Fruit fly (Drosophila melanogaster) whole organism, embryonic: ENCODE data around the gene CG34026.
A peak's percentile ranks its signal among the peaks of the same experiment; 100 is the strongest.

Experiments used
- CG10431 ChIP-seq: fragments of 200-800 bp; sonication (Bioruptor generic); optimal IDR thresholded peaks from 3 replicates; lab custom pipeline; 2018; ENCODE audit warnings: missing biosample characterization, mild to moderate bottlenecking, missing genetic modification characterization
- CG11695 ChIP-seq: fragments of 200-800 bp; sonication (Bioruptor generic); IDR thresholded peaks from 3 replicates; pipeline ENCODE4 v1.3.6; 2022; ENCODE audit warnings: missing biosample characterization, missing genetic modification characterization
- CG12071 ChIP-seq: fragments of 200-800 bp; sonication (Bioruptor generic); optimal IDR thresholded peaks from 3 replicates; lab custom pipeline; 2018; ENCODE audit warnings: missing biosample characterization, mild to moderate bottlenecking, missing genetic modification characterization
- CG12744 ChIP-seq: fragments of 200-800 bp; sonication (Bioruptor generic); optimal IDR thresholded peaks from 2 replicates; lab custom pipeline; 2016; ENCODE audit warnings: missing biosample characterization, missing genetic modification characterization
- CG13894 ChIP-seq: fragments of 200-800 bp; sonication (Bioruptor generic); optimal IDR thresholded peaks from 3 replicates; lab custom pipeline; 2018; ENCODE audit warnings: missing biosample characterization, mild to moderate bottlenecking, missing genetic modification characterization, moderate library complexity
- CG14965 ChIP-seq: fragments of 200-800 bp; sonication (Bioruptor generic); optimal IDR thresholded peaks from 2 replicates; lab custom pipeline; 2016; ENCODE audit warnings: missing biosample characterization, missing genetic modification characterization, borderline replicate concordance
- CG15011 ChIP-seq: fragments of 200-800 bp; sonication (Bioruptor generic); optimal IDR thresholded peaks from 3 replicates; lab custom pipeline; 2018; ENCODE audit warnings: missing biosample characterization, mild to moderate bottlenecking, missing genetic modification characterization
- CG15269 ChIP-seq: fragments of 200-800 bp; sonication (Bioruptor generic); optimal IDR thresholded peaks from 2 replicates; lab custom pipeline; 2018; ENCODE audit warnings: missing biosample characterization, mild to moderate bottlenecking, missing genetic modification characterization, moderate library complexity
- CG15514 ChIP-seq: fragments of 200-800 bp; sonication (Bioruptor generic); optimal IDR thresholded peaks from 3 replicates; lab custom pipeline; 2017; ENCODE audit warnings: missing biosample characterization, missing genetic modification characterization, mild to moderate bottlenecking, moderate library complexity, missing genetic modification reagents
- CG1647 ChIP-seq: fragments of 200-800 bp; sonication (Bioruptor generic); optimal IDR thresholded peaks from 3 replicates; lab custom pipeline; 2016; ENCODE audit warnings: missing biosample characterization, missing genetic modification characterization
- CG17328 ChIP-seq: fragments of 200-800 bp; sonication (Bioruptor generic); IDR thresholded peaks from 2 replicates; pipeline ENCODE4 v1.3.6; 2022; ENCODE audit warnings: missing biosample characterization, missing genetic modification characterization
- CG18764 ChIP-seq: fragments of 200-800 bp; sonication (Bioruptor generic); optimal IDR thresholded peaks from 3 replicates; lab custom pipeline; 2016; ENCODE audit warnings: missing biosample characterization, missing genetic modification characterization
- CG2120 ChIP-seq: fragments of 200-800 bp; sonication (Bioruptor generic); optimal IDR thresholded peaks from 3 replicates; lab custom pipeline; 2016; ENCODE audit warnings: missing biosample characterization, missing genetic modification characterization
- CG2129 ChIP-seq: fragments of 200-800 bp; sonication (Bioruptor generic); IDR thresholded peaks from 2 replicates; pipeline ENCODE4 v1.3.6; 2022; ENCODE audit warnings: missing biosample characterization, missing genetic modification characterization; ENCODE audit not compliant: partially characterized antibody
- CG31441 ChIP-seq: fragments of 200-800 bp; sonication (Bioruptor generic); IDR thresholded peaks from 2 replicates; pipeline ENCODE4 v1.3.6; 2022; ENCODE audit warnings: missing biosample characterization, missing genetic modification characterization
- CG4282 ChIP-seq: fragments of 200-800 bp; sonication (Bioruptor generic); optimal IDR thresholded peaks from 2 replicates; lab custom pipeline; 2016; ENCODE audit warnings: missing biosample characterization, missing genetic modification characterization
- CG4360 ChIP-seq: fragments of 200-800 bp; sonication (Bioruptor generic); IDR thresholded peaks from 2 replicates; pipeline ENCODE4 v1.3.6; 2022; ENCODE audit warnings: missing biosample characterization, missing genetic modification characterization
- CG4820 ChIP-seq: fragments of 200-800 bp; sonication (Bioruptor generic); optimal IDR thresholded peaks from 3 replicates; lab custom pipeline; 2016; ENCODE audit warnings: missing biosample characterization, missing genetic modification characterization
- CG5953 ChIP-seq: fragments of 200-800 bp; sonication (Bioruptor generic); IDR thresholded peaks from 2 replicates; pipeline ENCODE4 v1.3.6; 2022; ENCODE audit warnings: missing biosample characterization, missing genetic modification characterization
- CG7839 ChIP-seq: fragments of 200-800 bp; sonication (Bioruptor generic); optimal IDR thresholded peaks from 3 replicates; lab custom pipeline; 2018; ENCODE audit warnings: missing biosample characterization, mild to moderate bottlenecking, missing genetic modification characterization, moderate library complexity
- CG7928 ChIP-seq: fragments of 200-800 bp; sonication (Bioruptor generic); optimal IDR thresholded peaks from 2 replicates; lab custom pipeline; 2017; ENCODE audit warnings: missing biosample characterization, mild to moderate bottlenecking, missing genetic modification characterization
- CG8290 ChIP-seq, 3 experiments: fragments of 200-800 bp; sonication (Bioruptor generic); optimal IDR thresholded peaks; 2 replicates each; lab custom pipeline; 2016 to 2019; ENCODE audit warnings: missing biosample characterization in 3 of 3, missing genetic modification characterization in 3 of 3, mild to moderate bottlenecking in 2 of 3, moderate library complexity in 1 of 3
- Eip74EF ChIP-seq, 2 experiments: fragments of 200-800 bp in 1 of 2; fragments of >200 bp in 1 of 2; sonication (Bioruptor generic) in 1 of 2; optimal IDR thresholded peaks; 2 replicates each; lab custom pipeline; 2017 to 2019; ENCODE audit warnings: missing biosample characterization in 2 of 2, missing genetic modification characterization in 2 of 2, mild to moderate bottlenecking in 1 of 2, moderate library complexity in 1 of 2
- Fer1 ChIP-seq: fragments of 200-800 bp; sonication (Bioruptor generic); optimal IDR thresholded peaks from 2 replicates; lab custom pipeline; 2017; ENCODE audit warnings: missing biosample characterization, mild to moderate bottlenecking, missing genetic modification characterization
- Fer3 ChIP-seq: fragments of 200-800 bp; sonication (Bioruptor generic); optimal IDR thresholded peaks from 2 replicates; lab custom pipeline; 2018; ENCODE audit warnings: missing biosample characterization, mild to moderate bottlenecking, missing genetic modification characterization, moderate library complexity
- HHEX ChIP-seq: fragments of 200-800 bp; sonication (Bioruptor generic); optimal IDR thresholded peaks from 3 replicates; lab custom pipeline; 2017; ENCODE audit warnings: missing biosample characterization, mild to moderate bottlenecking, missing genetic modification characterization, missing genetic modification reagents
- Hmx ChIP-seq: fragments of 200-800 bp; sonication (Bioruptor generic); optimal IDR thresholded peaks from 2 replicates; lab custom pipeline; 2016; ENCODE audit warnings: missing biosample characterization, missing genetic modification characterization
- Hr39 ChIP-seq: fragments of >200 bp; optimal IDR thresholded peaks from 2 replicates; lab custom pipeline; 2017
- Myb ChIP-seq: fragments of 200-800 bp; sonication (Bioruptor generic); optimal IDR thresholded peaks from 2 replicates; lab custom pipeline; 2016; ENCODE audit warnings: missing biosample characterization, missing genetic modification characterization
- NC2β ChIP-seq: fragments of 200-800 bp; sonication (Bioruptor generic); optimal IDR thresholded peaks from 2 replicates; lab custom pipeline; 2016; ENCODE audit warnings: missing biosample characterization, missing genetic modification characterization
- Scr ChIP-seq: fragments of 200-800 bp; sonication (Bioruptor generic); IDR thresholded peaks from 2 replicates; pipeline ENCODE4 v1.3.6; 2022; ENCODE audit warnings: missing biosample characterization, missing genetic modification characterization; ENCODE audit not compliant: partially characterized antibody
- TFAM ChIP-seq: fragments of 200-800 bp; sonication (Bioruptor generic); optimal IDR thresholded peaks from 2 replicates; lab custom pipeline; 2017; ENCODE audit warnings: missing biosample characterization, missing genetic modification characterization, inconsistent platforms
- al ChIP-seq: fragments of 200-800 bp; sonication (Bioruptor generic); IDR thresholded peaks from 2 replicates; pipeline ENCODE4 v1.3.6; 2022; ENCODE audit warnings: missing biosample characterization, missing genetic modification characterization
- ci ChIP-seq: fragments of 200-800 bp; sonication (Bioruptor generic); IDR thresholded peaks from 3 replicates; pipeline ENCODE4 v1.3.6; 2022; ENCODE audit warnings: missing biosample characterization, missing genetic modification characterization
- crc ChIP-seq: fragments of 200-800 bp; sonication (Bioruptor generic); optimal IDR thresholded peaks from 2 replicates; lab custom pipeline; 2016; ENCODE audit warnings: missing biosample characterization, missing genetic modification characterization
- gem ChIP-seq: fragments of 200-800 bp; sonication (Bioruptor generic); optimal IDR thresholded peaks from 2 replicates; lab custom pipeline; 2019; ENCODE audit warnings: missing biosample characterization, mild to moderate bottlenecking, missing genetic modification characterization, moderate library complexity
- grau ChIP-seq: fragments of 200-800 bp; optimal IDR thresholded peaks from 3 replicates; lab custom pipeline; 2019; ENCODE audit warnings: missing biosample characterization, mild to moderate bottlenecking, missing genetic modification characterization, moderate library complexity
- hkb ChIP-seq, 2 experiments: fragments of 200-800 bp in 1 of 2; fragments of >200 bp in 1 of 2; sonication (Bioruptor generic) in 1 of 2; IDR thresholded peaks in 1 of 2; optimal IDR thresholded peaks in 1 of 2; 2 replicates each; pipeline versions ENCODE4 v1.3.6 to Lab custom; 2017 to 2022; ENCODE audit warnings: missing biosample characterization in 1 of 2, missing genetic modification characterization in 1 of 2
- hth ChIP-seq: fragments of >200 bp; optimal IDR thresholded peaks from 2 replicates; lab custom pipeline; 2017; ENCODE audit warnings: inconsistent platforms
- nerfin-1 ChIP-seq: fragments of 200-800 bp; sonication (Bioruptor generic); optimal IDR thresholded peaks from 3 replicates; lab custom pipeline; 2019; ENCODE audit warnings: missing biosample characterization, mild to moderate bottlenecking, missing genetic modification characterization, moderate library complexity
- nom ChIP-seq: fragments of 200-800 bp; sonication (Bioruptor generic); optimal IDR thresholded peaks from 2 replicates; lab custom pipeline; 2017; ENCODE audit warnings: missing biosample characterization, missing genetic modification characterization, mild to moderate bottlenecking, moderate library complexity, missing genetic modification reagents
- peb ChIP-seq: fragments of 200-800 bp; sonication (Bioruptor generic); IDR thresholded peaks from 2 replicates; pipeline ENCODE4 v1.3.6; 2022; ENCODE audit warnings: missing biosample characterization, missing genetic modification characterization
- scrt ChIP-seq: fragments of 200-800 bp; sonication (Bioruptor generic); optimal IDR thresholded peaks from 2 replicates; lab custom pipeline; 2018; ENCODE audit warnings: missing biosample characterization, mild to moderate bottlenecking, missing genetic modification characterization, moderate library complexity
- sna ChIP-seq: fragments of 200-800 bp; sonication (Bioruptor generic); IDR thresholded peaks from 2 replicates; pipeline ENCODE4 v1.3.6; 2022; ENCODE audit warnings: missing biosample characterization, missing genetic modification characterization; ENCODE audit not compliant: partially characterized antibody
- sr ChIP-seq: fragments of 200-800 bp; sonication (Bioruptor generic); IDR thresholded peaks from 3 replicates; pipeline ENCODE4 v1.3.6; 2022; ENCODE audit warnings: missing biosample characterization, missing genetic modification characterization
- stwl ChIP-seq: fragments of 200-800 bp; sonication (Bioruptor generic); optimal IDR thresholded peaks from 3 replicates; lab custom pipeline; 2018; ENCODE audit warnings: missing biosample characterization, mild to moderate bottlenecking, missing genetic modification characterization, moderate library complexity
- wek ChIP-seq: fragments of 200-800 bp; sonication (Bioruptor generic); optimal IDR thresholded peaks from 3 replicates; lab custom pipeline; 2018; ENCODE audit warnings: missing biosample characterization, mild to moderate bottlenecking, missing genetic modification characterization, moderate library complexity
- wor ChIP-seq: fragments of 200-800 bp; sonication (Bioruptor generic); IDR thresholded peaks from 2 replicates; pipeline ENCODE4 v1.3.6; 2022; ENCODE audit warnings: missing biosample characterization, missing genetic modification characterization
- zf30C ChIP-seq: fragments of 200-800 bp; sonication (Bioruptor generic); optimal IDR thresholded peaks from 3 replicates; lab custom pipeline; 2018; ENCODE audit warnings: missing biosample characterization, mild to moderate bottlenecking, missing genetic modification characterization

The CG34026 gene

dm6 chrX:9550565-9551145, 17.0 kb downstream of the CG34026 start, which contains the start of gene CG32700 (continued):
- no peak for TF ChIP-seq CG4282 (GFP tag; lab: Kevin White, UChicago)
- no peak for TF ChIP-seq grau (tag; lab: Kevin White, UChicago)
- TF ChIP-seq CG7839 (tag; lab: Kevin White, UChicago) = no peak
- TF ChIP-seq Fer3 (tag; lab: Kevin White, UChicago) = no peak
- no peak for TF ChIP-seq HHEX (GFP tag; lab: Kevin White, UChicago)
- TF ChIP-seq CG15011 (GFP tag; lab: Kevin White, UChicago) = no peak
- no peak for TF ChIP-seq Scr (GFP tag; lab: Robert Waterston, UW)
- no peak for TF ChIP-seq CG7928 (GFP tag; lab: Kevin White, UChicago)
- TF ChIP-seq hth (lab: Kevin White, UChicago) = no peak
- TF ChIP-seq CG12744 (GFP tag; lab: Kevin White, UChicago) = no peak
- TF ChIP-seq Hmx (GFP tag; lab: Kevin White, UChicago) = no peak
- TF ChIP-seq TFAM (GFP tag; lab: Kevin White, UChicago) = no peak
- TF ChIP-seq hkb (optimal IDR thresholded peaks at IDR 0.05; lab: Kevin White, UChicago) = no peak
- peak; percentile 41; the same call in 1 of the 2 replicates for TF ChIP-seq hkb (GFP tag; IDR thresholded peaks at IDR 0.05; lab: Robert Waterston, UW)
- TF ChIP-seq wor (GFP tag; lab: Robert Waterston, UW) = no peak
- TF ChIP-seq Myb (GFP tag; lab: Kevin White, UChicago) = no peak
- no peak for TF ChIP-seq CG4820 (GFP tag; lab: Kevin White, UChicago)
- no peak for TF ChIP-seq CG5953 (GFP tag; lab: Robert Waterston, UW)
- TF ChIP-seq stwl (tag; lab: Kevin White, UChicago) = peak; percentile 13
- no peak for TF ChIP-seq crc (GFP tag; lab: Kevin White, UChicago)
- TF ChIP-seq CG13894 (tag; lab: Kevin White, UChicago) = peak; percentile 25
- peak; percentile 10 for TF ChIP-seq Fer1 (GFP tag; lab: Kevin White, UChicago)
- TF ChIP-seq peb (GFP tag; lab: Robert Waterston, UW) = no peak
- TF ChIP-seq CG2129 = no peak
- no peak for TF ChIP-seq CG15514 (GFP tag; lab: Kevin White, UChicago)
- no peak for TF ChIP-seq zf30C
- no peak for TF ChIP-seq CG2120 (GFP tag; lab: Kevin White, UChicago)
- 0 out of 3 replicates have a peak, but pooled peaks have one; percentile 24 for TF ChIP-seq CG11695
- TF ChIP-seq wek (GFP tag; lab: Kevin White, UChicago) = no peak
- TF ChIP-seq gem (tag; lab: Kevin White, UChicago) = no peak
- peak; percentile 40; the same call in 1 of the 3 replicates for TF ChIP-seq ci (GFP tag; lab: Robert Waterston, UW)
- no peak for TF ChIP-seq NC2β (GFP tag; lab: Kevin White, UChicago)
- no peak for TF ChIP-seq CG17328 (GFP tag; lab: Robert Waterston, UW)
- no peak for TF ChIP-seq sr
- TF ChIP-seq Eip74EF (GFP tag; optimal IDR thresholded peaks at IDR 0.05; lab: Kevin White, UChicago) = no peak
- 0 out of 2 replicates have a peak, but pooled peaks have one; percentile 16 for TF ChIP-seq sna
- TF ChIP-seq CG10431 = no peak
- TF ChIP-seq CG12071 (GFP tag; lab: Kevin White, UChicago) = no peak
- no peak for TF ChIP-seq CG18764 (GFP tag; lab: Kevin White, UChicago)
- no peak for TF ChIP-seq CG14965 (GFP tag; lab: Kevin White, UChicago)
- no peak for TF ChIP-seq CG15269 (tag; lab: Kevin White, UChicago)
- TF ChIP-seq scrt = peak; percentile 76
- TF ChIP-seq CG4360 = no peak
- peak; percentile 64 for TF ChIP-seq CG31441 (GFP tag; lab: Robert Waterston, UW)
- no peak for TF ChIP-seq nom (GFP tag; lab: Kevin White, UChicago)
- TF ChIP-seq Hr39 (lab: Kevin White, UChicago) = no peak
- no peak for TF ChIP-seq CG1647
- TF ChIP-seq nerfin-1 (tag; lab: Kevin White, UChicago) = no peak
- no peak for TF ChIP-seq CG8290 (GFP tag; optimal IDR thresholded peaks at IDR 0.05; lab: Kevin White, UChicago)
- TF ChIP-seq CG8290 (tag; optimal IDR thresholded peaks at IDR 0.05; lab: Kevin White, UChicago) = no peak
- TF ChIP-seq al (GFP tag; lab: Robert Waterston, UW) = no peak
